Fruit fly (Drosophila melanogaster) whole organism, pupa: Measurements from ENCODE around the gene Imp.

Experiments
- CG10348 ChIP-seq: fragments of 200-800 bp; sonication (Bioruptor generic); IDR thresholded peaks from 2 replicates; pipeline ENCODE4 v1.3.6; 2022; ENCODE audit warnings: missing biosample characterization, missing genetic modification characterization
- CG12605 ChIP-seq: fragments of 200-800 bp; sonication (Bioruptor generic); IDR thresholded peaks from 2 replicates; pipeline ENCODE4 v1.3.6; 2022; ENCODE audit warnings: missing biosample characterization, missing genetic modification characterization
- CG13204 ChIP-seq: fragments of 200-800 bp; sonication (Bioruptor generic); optimal IDR thresholded peaks from 2 replicates; lab custom pipeline; 2018; ENCODE audit warnings: missing biosample characterization, mild to moderate bottlenecking, missing genetic modification characterization, moderate library complexity
- CG14655 ChIP-seq: fragments of 200-800 bp; sonication (Bioruptor generic); optimal IDR thresholded peaks from 3 replicates; lab custom pipeline; 2017; ENCODE audit warnings: mild to moderate bottlenecking, missing biosample characterization, missing genetic modification reagents, missing genetic modification characterization
- CG15710 ChIP-seq: fragments of 200-800 bp; sonication (Bioruptor generic); optimal IDR thresholded peaks from 2 replicates; lab custom pipeline; 2018; ENCODE audit warnings: missing biosample characterization, mild to moderate bottlenecking, missing genetic modification characterization, moderate library complexity
- CG17806 ChIP-seq: fragments of 200-800 bp; sonication (Bioruptor generic); optimal IDR thresholded peaks from 2 replicates; lab custom pipeline; 2018; ENCODE audit warnings: missing biosample characterization, mild to moderate bottlenecking, missing genetic modification characterization, moderate library complexity
- CG32121 ChIP-seq: fragments of 200-800 bp; sonication (Bioruptor generic); IDR thresholded peaks from 2 replicates; pipeline ENCODE4 v1.3.6; 2022; ENCODE audit warnings: missing biosample characterization, missing genetic modification characterization
- CG34367 ChIP-seq: fragments of 200-800 bp; sonication (Bioruptor generic); optimal IDR thresholded peaks from 2 replicates; lab custom pipeline; 2018; ENCODE audit warnings: missing biosample characterization, mild to moderate bottlenecking, missing genetic modification characterization
- CG4496 ChIP-seq: fragments of 200-800 bp; sonication (Bioruptor generic); IDR thresholded peaks from 3 replicates; pipeline ENCODE4 v1.3.6; 2022; ENCODE audit warnings: missing biosample characterization, missing genetic modification characterization
- CG8159 ChIP-seq: fragments of 200-800 bp; sonication (Bioruptor generic); optimal IDR thresholded peaks from 3 replicates; lab custom pipeline; 2018; ENCODE audit warnings: missing biosample characterization, mild to moderate bottlenecking, missing genetic modification characterization, moderate library complexity
- CG8301 ChIP-seq: fragments of 200-800 bp; sonication (Bioruptor generic); optimal IDR thresholded peaks from 2 replicates; lab custom pipeline; 2018; ENCODE audit warnings: missing biosample characterization, mild to moderate bottlenecking, missing genetic modification characterization
- CG9948 ChIP-seq: fragments of 200-800 bp; sonication (Bioruptor generic); optimal IDR thresholded peaks from 2 replicates; lab custom pipeline; 2018; ENCODE audit warnings: missing biosample characterization, mild to moderate bottlenecking, missing genetic modification characterization, moderate library complexity
- D1 ChIP-seq: fragments of 200-800 bp; sonication (Bioruptor generic); optimal IDR thresholded peaks from 2 replicates; lab custom pipeline; 2018; ENCODE audit warnings: missing biosample characterization, mild to moderate bottlenecking, missing genetic modification characterization, moderate library complexity
- EcR ChIP-seq: fragments of 200-800 bp; sonication (Bioruptor generic); optimal IDR thresholded peaks from 3 replicates; lab custom pipeline; 2019; ENCODE audit warnings: missing biosample characterization, missing genetic modification characterization, mild to moderate bottlenecking, moderate library complexity, missing genetic modification reagents
- Ets98B ChIP-seq: fragments of 200-800 bp; sonication (Bioruptor generic); IDR thresholded peaks from 2 replicates; pipeline ENCODE4 v1.3.6; 2022; ENCODE audit warnings: missing biosample characterization, missing genetic modification characterization
- Pif1A ChIP-seq: fragments of 200-800 bp; sonication (Bioruptor generic); optimal IDR thresholded peaks from 3 replicates; lab custom pipeline; 2016; ENCODE audit warnings: missing biosample characterization, missing genetic modification characterization
- Pif1B ChIP-seq: fragments of 200-800 bp; sonication (Bioruptor generic); optimal IDR thresholded peaks from 3 replicates; lab custom pipeline; 2016; ENCODE audit warnings: missing biosample characterization, missing genetic modification characterization
- Snoo ChIP-seq: fragments of 200-800 bp; sonication (Bioruptor generic); optimal IDR thresholded peaks from 3 replicates; lab custom pipeline; 2017; ENCODE audit warnings: missing biosample characterization, mild to moderate bottlenecking, missing genetic modification characterization, inconsistent platforms
- fd96Ca ChIP-seq: fragments of 200-800 bp; sonication (Bioruptor generic); IDR thresholded peaks from 3 replicates; pipeline ENCODE4 v1.3.6; 2022; ENCODE audit warnings: missing biosample characterization, missing genetic modification characterization
- gl ChIP-seq: fragments of 200-800 bp; sonication (Bioruptor generic); optimal IDR thresholded peaks from 2 replicates; lab custom pipeline; 2018; ENCODE audit warnings: missing biosample characterization, mild to moderate bottlenecking, missing genetic modification characterization
- rn ChIP-seq: fragments of 200-800 bp; sonication (Bioruptor generic); IDR thresholded peaks from 2 replicates; pipeline ENCODE4 v1.3.6; 2022; ENCODE audit warnings: missing biosample characterization, missing genetic modification characterization

Gene Imp

dm6 chrX:10745590-10745953, 78.5 kb downstream of the Imp start:
- TF ChIP-seq CG12605 (no peak), EcR (peak; percentile 87), rn (GFP tag; lab: Robert Waterston, UW) (no peak)

dm6 chrX:10744773-10745589, 79.1 kb downstream of the Imp start, which contains the start of gene stx:
TSS of gene stx (minus strand) at chrX:10744943.
- TF ChIP-seq Pif1A (GFP tag; lab: Kevin White, UChicago) (no peak), rn (GFP tag; lab: Robert Waterston, UW) (peak; percentile 8; the same call in 1 of the 2 replicates), CG17806 (tag; lab: Kevin White, UChicago) (no peak), CG15710 (tag; lab: Kevin White, UChicago) (peak; percentile 2), CG8159 (tag; lab: Kevin White, UChicago) (peak; percentile 8), Ets98B (peak; percentile 49), CG4496 (peak; percentile 58; the same call in 2 of the 3 replicates), CG8301 (no peak), CG12605 (peak; percentile 59), CG34367 (tag; lab: Kevin White, UChicago) (no peak), fd96Ca (peak; percentile 23; the same call in 1 of the 3 replicates), Pif1B (no peak), CG32121 (GFP tag; lab: Robert Waterston, UW) (peak; percentile 42; the same call in 1 of the 2 replicates)

dm6 chrX:10744315-10744767, 79.7 kb downstream of the Imp start, which contains the start of gene ras:
TSS of gene ras (plus strand) at chrX:10744502.
- TF ChIP-seq CG9948 (tag; lab: Kevin White, UChicago) (no peak), CG13204 (GFP tag; lab: Kevin White, UChicago) (no peak), CG34367 (tag; lab: Kevin White, UChicago) (no peak)
- TF ChIP-seq, all 21 proteins: peak for 0

dm6 chrX:10743825-10744224, 80.3 kb downstream of the Imp start:
- TF ChIP-seq fd96Ca: no peak
- TF ChIP-seq Pif1A (GFP tag; lab: Kevin White, UChicago): no peak
- no peak for TF ChIP-seq EcR
- TF ChIP-seq rn (GFP tag; lab: Robert Waterston, UW): no peak
- TF ChIP-seq CG14655 (GFP tag; lab: Kevin White, UChicago): peak; percentile 37
- peak; percentile 30; the same call in 1 of the 2 replicates for TF ChIP-seq CG32121 (GFP tag; lab: Robert Waterston, UW)
- TF ChIP-seq CG9948 (tag; lab: Kevin White, UChicago): no peak
- TF ChIP-seq CG8301: no peak
- no peak for TF ChIP-seq D1 (tag; lab: Kevin White, UChicago)
- TF ChIP-seq CG13204 (GFP tag; lab: Kevin White, UChicago): peak; percentile 51

dm6 chrX:10742578-10742976, 81.5 kb downstream of the Imp start:
- TF ChIP-seq CG17806 (tag; lab: Kevin White, UChicago): no peak
- TF ChIP-seq D1 (tag; lab: Kevin White, UChicago): no peak
- TF ChIP-seq CG34367 (tag; lab: Kevin White, UChicago): no peak
- TF ChIP-seq EcR: no peak
- TF ChIP-seq CG8301: no peak
- peak; percentile 60 for TF ChIP-seq CG12605
- TF ChIP-seq CG4496: peak; percentile 67; the same call in 2 of the 3 replicates
- TF ChIP-seq Pif1A (GFP tag; lab: Kevin White, UChicago): no peak
- TF ChIP-seq fd96Ca: 0 out of 3 replicates have a peak, but pooled peaks have one; percentile 44
- TF ChIP-seq CG8159 (tag; lab: Kevin White, UChicago): peak; percentile 16
- TF ChIP-seq rn (GFP tag; lab: Robert Waterston, UW): no peak
- TF ChIP-seq CG15710 (tag; lab: Kevin White, UChicago): no peak
- no peak for TF ChIP-seq Pif1B
- TF ChIP-seq CG32121 (GFP tag; lab: Robert Waterston, UW): no peak
- TF ChIP-seq CG10348: no peak
- no peak for TF ChIP-seq CG13204 (GFP tag; lab: Kevin White, UChicago)
- no peak for TF ChIP-seq Snoo (tag; lab: Kevin White, UChicago)
- no peak for TF ChIP-seq CG9948 (tag; lab: Kevin White, UChicago)
- peak; percentile 43 for TF ChIP-seq CG14655 (GFP tag; lab: Kevin White, UChicago)
- TF ChIP-seq gl (tag; lab: Kevin White, UChicago): no peak
- TF ChIP-seq Ets98B: peak; percentile 41

dm6 chrX:10741754-10742577, 82.1 kb downstream of the Imp start:
- TF ChIP-seq gl (tag; lab: Kevin White, UChicago): peak; percentile 61
- peak; percentile 25 for TF ChIP-seq Pif1A (GFP tag; lab: Kevin White, UChicago)
- peak; percentile 80 for TF ChIP-seq CG4496
- TF ChIP-seq fd96Ca: 0 out of 3 replicates have a peak, but pooled peaks have one; percentile 29
- no peak for TF ChIP-seq D1 (tag; lab: Kevin White, UChicago)
- peak; percentile 71 for TF ChIP-seq EcR
- peak; percentile 8 for TF ChIP-seq CG17806 (tag; lab: Kevin White, UChicago)
- TF ChIP-seq Snoo (tag; lab: Kevin White, UChicago): no peak
- peak; percentile 51 for TF ChIP-seq CG8301
- peak; percentile 26 for TF ChIP-seq CG9948 (tag; lab: Kevin White, UChicago)
- peak; percentile 53 for TF ChIP-seq CG15710 (tag; lab: Kevin White, UChicago)
- TF ChIP-seq CG12605: peak; percentile 60; the same call in 1 of the 2 replicates
- peak; percentile 26; the same call in 1 of the 2 replicates for TF ChIP-seq CG32121 (GFP tag; lab: Robert Waterston, UW)
- TF ChIP-seq CG14655 (GFP tag; lab: Kevin White, UChicago): peak; percentile 75
- peak; percentile 11 for TF ChIP-seq Pif1B
- no peak for TF ChIP-seq Ets98B
- TF ChIP-seq CG13204 (GFP tag; lab: Kevin White, UChicago): peak; percentile 50
- TF ChIP-seq CG8159 (tag; lab: Kevin White, UChicago): peak; percentile 48
- TF ChIP-seq rn (GFP tag; lab: Robert Waterston, UW): no peak
- TF ChIP-seq CG10348: no peak
- peak; percentile 41 for TF ChIP-seq CG34367 (tag; lab: Kevin White, UChicago)
